Fruit fly (Drosophila melanogaster) whole organism, pupa: Measurements from ENCODE around the gene Galt.

Source experiments
- CG10348 ChIP-seq: fragments of 200-800 bp; sonication (Bioruptor generic); IDR thresholded peaks from 2 replicates; pipeline ENCODE4 v1.3.6; 2022; ENCODE audit warnings: missing biosample characterization, missing genetic modification characterization
- CG12605 ChIP-seq: fragments of 200-800 bp; sonication (Bioruptor generic); IDR thresholded peaks from 2 replicates; pipeline ENCODE4 v1.3.6; 2022; ENCODE audit warnings: missing biosample characterization, missing genetic modification characterization
- CG13204 ChIP-seq: fragments of 200-800 bp; sonication (Bioruptor generic); optimal IDR thresholded peaks from 2 replicates; lab custom pipeline; 2018; ENCODE audit warnings: missing biosample characterization, mild to moderate bottlenecking, missing genetic modification characterization, moderate library complexity
- CG14655 ChIP-seq: fragments of 200-800 bp; sonication (Bioruptor generic); optimal IDR thresholded peaks from 3 replicates; lab custom pipeline; 2017; ENCODE audit warnings: mild to moderate bottlenecking, missing biosample characterization, missing genetic modification reagents, missing genetic modification characterization
- CG15710 ChIP-seq: fragments of 200-800 bp; sonication (Bioruptor generic); optimal IDR thresholded peaks from 2 replicates; lab custom pipeline; 2018; ENCODE audit warnings: missing biosample characterization, mild to moderate bottlenecking, missing genetic modification characterization, moderate library complexity
- CG17806 ChIP-seq: fragments of 200-800 bp; sonication (Bioruptor generic); optimal IDR thresholded peaks from 2 replicates; lab custom pipeline; 2018; ENCODE audit warnings: missing biosample characterization, mild to moderate bottlenecking, missing genetic modification characterization, moderate library complexity
- CG32121 ChIP-seq: fragments of 200-800 bp; sonication (Bioruptor generic); IDR thresholded peaks from 2 replicates; pipeline ENCODE4 v1.3.6; 2022; ENCODE audit warnings: missing biosample characterization, missing genetic modification characterization
- CG34367 ChIP-seq: fragments of 200-800 bp; sonication (Bioruptor generic); optimal IDR thresholded peaks from 2 replicates; lab custom pipeline; 2018; ENCODE audit warnings: missing biosample characterization, mild to moderate bottlenecking, missing genetic modification characterization
- CG4496 ChIP-seq: fragments of 200-800 bp; sonication (Bioruptor generic); IDR thresholded peaks from 3 replicates; pipeline ENCODE4 v1.3.6; 2022; ENCODE audit warnings: missing biosample characterization, missing genetic modification characterization
- CG8159 ChIP-seq: fragments of 200-800 bp; sonication (Bioruptor generic); optimal IDR thresholded peaks from 3 replicates; lab custom pipeline; 2018; ENCODE audit warnings: missing biosample characterization, mild to moderate bottlenecking, missing genetic modification characterization, moderate library complexity
- CG8301 ChIP-seq: fragments of 200-800 bp; sonication (Bioruptor generic); optimal IDR thresholded peaks from 2 replicates; lab custom pipeline; 2018; ENCODE audit warnings: missing biosample characterization, mild to moderate bottlenecking, missing genetic modification characterization
- CG9948 ChIP-seq: fragments of 200-800 bp; sonication (Bioruptor generic); optimal IDR thresholded peaks from 2 replicates; lab custom pipeline; 2018; ENCODE audit warnings: missing biosample characterization, mild to moderate bottlenecking, missing genetic modification characterization, moderate library complexity
- D1 ChIP-seq: fragments of 200-800 bp; sonication (Bioruptor generic); optimal IDR thresholded peaks from 2 replicates; lab custom pipeline; 2018; ENCODE audit warnings: missing biosample characterization, mild to moderate bottlenecking, missing genetic modification characterization, moderate library complexity
- EcR ChIP-seq: fragments of 200-800 bp; sonication (Bioruptor generic); optimal IDR thresholded peaks from 3 replicates; lab custom pipeline; 2019; ENCODE audit warnings: missing biosample characterization, missing genetic modification characterization, mild to moderate bottlenecking, moderate library complexity, missing genetic modification reagents
- Ets98B ChIP-seq: fragments of 200-800 bp; sonication (Bioruptor generic); IDR thresholded peaks from 2 replicates; pipeline ENCODE4 v1.3.6; 2022; ENCODE audit warnings: missing biosample characterization, missing genetic modification characterization
- Pif1A ChIP-seq: fragments of 200-800 bp; sonication (Bioruptor generic); optimal IDR thresholded peaks from 3 replicates; lab custom pipeline; 2016; ENCODE audit warnings: missing biosample characterization, missing genetic modification characterization
- Pif1B ChIP-seq: fragments of 200-800 bp; sonication (Bioruptor generic); optimal IDR thresholded peaks from 3 replicates; lab custom pipeline; 2016; ENCODE audit warnings: missing biosample characterization, missing genetic modification characterization
- Snoo ChIP-seq: fragments of 200-800 bp; sonication (Bioruptor generic); optimal IDR thresholded peaks from 3 replicates; lab custom pipeline; 2017; ENCODE audit warnings: missing biosample characterization, mild to moderate bottlenecking, missing genetic modification characterization, inconsistent platforms
- fd96Ca ChIP-seq: fragments of 200-800 bp; sonication (Bioruptor generic); IDR thresholded peaks from 3 replicates; pipeline ENCODE4 v1.3.6; 2022; ENCODE audit warnings: missing biosample characterization, missing genetic modification characterization
- gl ChIP-seq: fragments of 200-800 bp; sonication (Bioruptor generic); optimal IDR thresholded peaks from 2 replicates; lab custom pipeline; 2018; ENCODE audit warnings: missing biosample characterization, mild to moderate bottlenecking, missing genetic modification characterization
- rn ChIP-seq: fragments of 200-800 bp; sonication (Bioruptor generic); IDR thresholded peaks from 2 replicates; pipeline ENCODE4 v1.3.6; 2022; ENCODE audit warnings: missing biosample characterization, missing genetic modification characterization

The Galt gene

dm6 chr2L:6696229-6696628 lies 28.4 kb upstream of the Galt start:
- no peak for TF ChIP-seq Snoo (tag; lab: Kevin White, UChicago)
- no peak for TF ChIP-seq CG10348 (GFP tag; lab: Robert Waterston, UW)
- TF ChIP-seq CG15710 (tag; lab: Kevin White, UChicago) = no peak
- no peak for TF ChIP-seq CG4496 (GFP tag; lab: Robert Waterston, UW)
- TF ChIP-seq gl (tag; lab: Kevin White, UChicago) = no peak
- TF ChIP-seq CG8301 (tag; lab: Kevin White, UChicago) = no peak
- no peak for TF ChIP-seq CG14655
- TF ChIP-seq rn (GFP tag; lab: Robert Waterston, UW) = no peak
- no peak for TF ChIP-seq CG13204 (GFP tag; lab: Kevin White, UChicago)
- no peak for TF ChIP-seq CG32121 (GFP tag; lab: Robert Waterston, UW)
- no peak for TF ChIP-seq Ets98B (GFP tag; lab: Robert Waterston, UW)
- no peak for TF ChIP-seq CG34367

dm6 chr2L:6693794-6694254 lies 26.0 kb upstream of the Galt start:
- TF ChIP-seq CG15710 (tag; lab: Kevin White, UChicago) (peak; percentile 77), CG10348 (GFP tag; lab: Robert Waterston, UW) (no peak), CG34367 (peak; percentile 66), CG13204 (GFP tag; lab: Kevin White, UChicago) (peak; percentile 55), CG8159 (tag; lab: Kevin White, UChicago) (peak; percentile 83), CG14655 (peak; percentile 86), rn (GFP tag; lab: Robert Waterston, UW) (no peak), CG8301 (tag; lab: Kevin White, UChicago) (peak; percentile 81), CG4496 (GFP tag; lab: Robert Waterston, UW) (0 out of 3 replicates have a peak, but pooled peaks have one; percentile 59), CG9948 (tag; lab: Kevin White, UChicago) (peak; percentile 69), CG17806 (tag; lab: Kevin White, UChicago) (peak; percentile 52), Pif1A (GFP tag; lab: Kevin White, UChicago) (peak; percentile 65), EcR (GFP tag; lab: Kevin White, UChicago) (no peak), CG32121 (GFP tag; lab: Robert Waterston, UW) (no peak), fd96Ca (GFP tag; lab: Robert Waterston, UW) (peak; percentile 30; the same call in 1 of the 3 replicates), Snoo (tag; lab: Kevin White, UChicago) (peak; percentile 44), Pif1B (peak; percentile 39), Ets98B (GFP tag; lab: Robert Waterston, UW) (no peak), gl (tag; lab: Kevin White, UChicago) (no peak), CG12605 (GFP tag; lab: Robert Waterston, UW) (0 out of 2 replicates have a peak, but pooled peaks have one; percentile 23), D1 (peak; percentile 43)

- TF ChIP-seq CG9948 (tag; lab: Kevin White, UChicago) = peak; percentile 25
- peak; percentile 14 for TF ChIP-seq CG34367
- TF ChIP-seq CG14655 = peak; percentile 59
- peak; percentile 33 for TF ChIP-seq CG17806 (tag; lab: Kevin White, UChicago)
- TF ChIP-seq EcR (GFP tag; lab: Kevin White, UChicago) = no peak
- TF ChIP-seq CG15710 (tag; lab: Kevin White, UChicago) = peak; percentile 1
- peak; percentile 30 for TF ChIP-seq CG8301 (tag; lab: Kevin White, UChicago)
- no peak for TF ChIP-seq gl (tag; lab: Kevin White, UChicago)
- no peak for TF ChIP-seq rn (GFP tag; lab: Robert Waterston, UW)
- TF ChIP-seq CG13204 (GFP tag; lab: Kevin White, UChicago) = no peak
- TF ChIP-seq CG8159 (tag; lab: Kevin White, UChicago) = peak; percentile 4
- TF ChIP-seq Pif1A (GFP tag; lab: Kevin White, UChicago) = peak; percentile 22
- no peak for TF ChIP-seq CG4496 (GFP tag; lab: Robert Waterston, UW)
- TF ChIP-seq, all 21 proteins: peak for 8
Observed at dm6 chr2L:6692048-6692447, 24.2 kb upstream of the Galt start.

- TF ChIP-seq CG8159 (tag; lab: Kevin White, UChicago) (no peak), CG32121 (GFP tag; lab: Robert Waterston, UW) (no peak), CG14655 (no peak), Pif1B (no peak), CG10348 (GFP tag; lab: Robert Waterston, UW) (no peak), EcR (GFP tag; lab: Kevin White, UChicago) (no peak), CG9948 (tag; lab: Kevin White, UChicago) (no peak), CG4496 (GFP tag; lab: Robert Waterston, UW) (no peak), CG15710 (tag; lab: Kevin White, UChicago) (no peak)
Observed at dm6 chr2L:6686612-6687011, 18.8 kb upstream of the Galt start, which contains the start of gene CG11327. Gene CG11327 (minus strand): TSS chr2L:6686712.

- TF ChIP-seq rn (GFP tag; lab: Robert Waterston, UW) = peak; percentile 19; the same call in 1 of the 2 replicates
- TF ChIP-seq CG8301 (tag; lab: Kevin White, UChicago) = no peak
- TF ChIP-seq Ets98B (GFP tag; lab: Robert Waterston, UW) = peak; percentile 70
- no peak for TF ChIP-seq CG14655
- peak; percentile 65 for TF ChIP-seq CG15710 (tag; lab: Kevin White, UChicago)
- no peak for TF ChIP-seq CG34367
- TF ChIP-seq Pif1B = peak; percentile 21
- peak; percentile 68 for TF ChIP-seq CG32121 (GFP tag; lab: Robert Waterston, UW)
- no peak for TF ChIP-seq CG8159 (tag; lab: Kevin White, UChicago)
- peak; percentile 34 for TF ChIP-seq Pif1A (GFP tag; lab: Kevin White, UChicago)
- peak; percentile 78 for TF ChIP-seq fd96Ca (GFP tag; lab: Robert Waterston, UW)
- TF ChIP-seq CG10348 (GFP tag; lab: Robert Waterston, UW) = no peak
- peak; percentile 79 for TF ChIP-seq Snoo (tag; lab: Kevin White, UChicago)
- no peak for TF ChIP-seq D1
- peak; percentile 55; the same call in 1 of the 2 replicates for TF ChIP-seq CG12605 (GFP tag; lab: Robert Waterston, UW)
- TF ChIP-seq EcR (GFP tag; lab: Kevin White, UChicago) = no peak
- peak; percentile 77 for TF ChIP-seq CG4496 (GFP tag; lab: Robert Waterston, UW)
- no peak for TF ChIP-seq CG9948 (tag; lab: Kevin White, UChicago)
- peak; percentile 54 for TF ChIP-seq CG17806 (tag; lab: Kevin White, UChicago)
- no peak for TF ChIP-seq gl (tag; lab: Kevin White, UChicago)
- TF ChIP-seq CG13204 (GFP tag; lab: Kevin White, UChicago) = no peak
Observed at dm6 chr2L:6683992-6684882, 16.4 kb upstream of the Galt start, which contains the start of gene Nhe3. Gene Nhe3 (minus strand): TSS chr2L:6684364.
